Worm (Caenorhabditis elegans): ENCODE measurements around the gene F36F12.1.

DNA sequence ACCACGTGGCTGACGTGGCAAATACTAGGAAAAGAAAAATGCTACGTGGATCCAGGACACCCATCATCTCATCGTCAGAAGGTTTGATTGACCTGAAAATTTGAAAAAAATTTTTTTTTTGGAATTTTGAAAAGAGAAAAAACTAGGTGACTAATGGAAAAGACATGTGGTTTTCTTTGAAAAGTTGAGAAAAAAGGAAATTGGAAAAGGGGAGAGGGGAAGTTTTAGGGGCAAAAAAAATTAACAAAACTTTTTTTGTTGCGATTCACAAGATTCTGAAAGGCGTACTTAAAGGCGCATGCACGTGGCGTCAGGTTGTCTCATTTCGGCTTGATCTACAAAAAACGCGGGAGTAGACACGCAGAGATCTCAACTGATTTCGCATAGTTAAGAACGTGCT, 30.2 kb downstream of the F36F12.1 start, which contains the start of gene Y40B10A.9:
- TF ChIP-seq pax-3 (tag; optimal IDR thresholded peaks at IDR 0.05) (no peak), unc-62 (GFP tag; optimal IDR thresholded peaks at IDR 0.05) (no peak), ceh-8 (GFP tag; optimal IDR thresholded peaks at IDR 0.05) (no peak)
